Worm (Caenorhabditis elegans) whole organism, late embryonic: ENCODE results near the gene Y60C6A.2.

Experiments used
- dmd-4 ChIP-seq: sonication (generic microtip); optimal IDR thresholded peaks from 2 replicates; lab custom pipeline; 2016; ENCODE audit warnings: borderline replicate concordance, missing genetic modification characterization, missing compliant biosample characterization
- sdc-2 ChIP-seq: sonication (generic microtip); optimal IDR thresholded peaks from 2 replicates; lab custom pipeline; 2016; ENCODE audit warnings: missing genotype, missing genetic modification characterization, missing compliant biosample characterization

DNA sequence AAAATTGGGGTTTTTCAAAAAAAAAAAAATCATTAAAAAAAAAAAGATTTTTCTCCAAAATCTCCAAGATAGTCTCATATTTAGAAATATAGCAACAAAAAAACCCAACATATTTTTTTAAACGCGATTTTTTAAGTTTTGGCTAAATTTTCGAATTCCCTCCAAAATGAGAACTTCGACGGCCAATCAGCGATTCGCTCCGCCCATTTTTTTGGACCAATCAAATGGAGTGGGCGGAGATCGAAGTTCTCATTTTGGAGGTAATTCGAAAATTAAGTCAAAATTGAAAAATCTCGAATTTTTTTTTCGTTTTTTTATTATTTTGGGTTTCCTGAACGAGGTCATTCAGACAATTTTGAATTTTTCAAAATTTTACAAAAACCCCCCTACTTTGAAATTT is 28.6 kb upstream of the Y60C6A.2 start:
- TF ChIP-seq dmd-4 (tag; lab: Kevin White, UChicago) (no peak), sdc-2 (tag; lab: Kevin White, UChicago) (no peak)
